Fruit fly (Drosophila melanogaster) whole organism, embryonic: ENCODE results near the gene CG14395.

Source experiments
- Abd-B ChIP-seq: fragments of 200-800 bp; sonication (Bioruptor generic); optimal IDR thresholded peaks from 2 replicates; lab custom pipeline; 2018; ENCODE audit warnings: missing biosample characterization, mild to moderate bottlenecking, missing genetic modification characterization, moderate library complexity
- BEAF-32 ChIP-seq: fragments of 200-800 bp; sonication (Bioruptor generic); optimal IDR thresholded peaks from 3 replicates; lab custom pipeline; 2017; ENCODE audit warnings: missing biosample characterization, missing genetic modification characterization, mild to moderate bottlenecking, moderate library complexity, missing genetic modification reagents
- Bteb2 ChIP-seq: fragments of 200-800 bp; sonication (Bioruptor generic); optimal IDR thresholded peaks from 2 replicates; lab custom pipeline; 2016; ENCODE audit warnings: missing biosample characterization, missing genetic modification characterization
- CG10267 ChIP-seq: fragments of 200-800 bp; sonication (Bioruptor generic); optimal IDR thresholded peaks from 2 replicates; lab custom pipeline; 2018; ENCODE audit warnings: missing biosample characterization, mild to moderate bottlenecking, missing genetic modification characterization, moderate library complexity
- CG11085 ChIP-seq: fragments of 200-800 bp; sonication (Bioruptor generic); IDR thresholded peaks from 2 replicates; pipeline ENCODE4 v1.3.6; 2022; ENCODE audit warnings: missing biosample characterization, missing genetic modification characterization
- CG12071 ChIP-seq: fragments of 200-800 bp; sonication (Bioruptor generic); optimal IDR thresholded peaks from 3 replicates; lab custom pipeline; 2018; ENCODE audit warnings: missing biosample characterization, mild to moderate bottlenecking, missing genetic modification characterization
- CG12219 ChIP-seq: fragments of 200-800 bp; sonication (Bioruptor generic); optimal IDR thresholded peaks from 3 replicates; lab custom pipeline; 2018; ENCODE audit warnings: missing biosample characterization, mild to moderate bottlenecking, missing genetic modification characterization
- CG13287 ChIP-seq: fragments of 200-800 bp; sonication (Bioruptor generic); IDR thresholded peaks from 2 replicates; pipeline ENCODE4 v1.3.6; 2022; ENCODE audit warnings: missing biosample characterization, missing genetic modification characterization; ENCODE audit not compliant: partially characterized antibody
- CG13775 ChIP-seq: fragments of 200-800 bp; sonication (Bioruptor generic); optimal IDR thresholded peaks from 3 replicates; lab custom pipeline; 2017; ENCODE audit warnings: missing biosample characterization, mild to moderate bottlenecking, missing genetic modification characterization
- CG14710 ChIP-seq: fragments of 200-800 bp; sonication (Bioruptor generic); optimal IDR thresholded peaks from 3 replicates; lab custom pipeline; 2019; ENCODE audit warnings: missing biosample characterization, mild to moderate bottlenecking, missing genetic modification characterization, moderate library complexity
- CG17802 ChIP-seq: fragments of 200-800 bp; sonication (Bioruptor generic); optimal IDR thresholded peaks from 2 replicates; lab custom pipeline; 2018; ENCODE audit warnings: missing biosample characterization, mild to moderate bottlenecking, missing genetic modification characterization, moderate library complexity
- CG2116 ChIP-seq: fragments of 200-800 bp; sonication (Bioruptor generic); optimal IDR thresholded peaks from 3 replicates; lab custom pipeline; 2018; ENCODE audit warnings: missing biosample characterization, mild to moderate bottlenecking, missing genetic modification characterization
- CG30431 ChIP-seq: fragments of 200-800 bp; sonication (Bioruptor generic); optimal IDR thresholded peaks from 2 replicates; lab custom pipeline; 2017; ENCODE audit warnings: missing biosample characterization, missing genetic modification characterization
- CG3163 ChIP-seq: fragments of 200-800 bp; sonication (Bioruptor generic); optimal IDR thresholded peaks from 3 replicates; lab custom pipeline; 2016; ENCODE audit warnings: missing biosample characterization, missing genetic modification characterization
- CG34224 ChIP-seq: fragments of 200-800 bp; sonication (Bioruptor generic); IDR thresholded peaks from 3 replicates; pipeline ENCODE4 v1.3.6; 2022; ENCODE audit warnings: missing biosample characterization, missing genetic modification characterization; ENCODE audit not compliant: partially characterized antibody
- CG42726 ChIP-seq: fragments of 200-800 bp; sonication (Bioruptor generic); IDR thresholded peaks from 2 replicates; pipeline ENCODE4 v1.3.6; 2022; ENCODE audit warnings: missing biosample characterization, missing genetic modification characterization; ENCODE audit not compliant: partially characterized antibody
- CG8944 ChIP-seq: fragments of 200-800 bp; sonication (Bioruptor generic); optimal IDR thresholded peaks from 3 replicates; lab custom pipeline; 2016; ENCODE audit warnings: missing biosample characterization, missing genetic modification characterization
- CTCF ChIP-seq: fragments of 200-800 bp; sonication (Bioruptor generic); optimal IDR thresholded peaks from 2 replicates; lab custom pipeline; 2017; ENCODE audit warnings: missing biosample characterization, mild to moderate bottlenecking, missing genetic modification characterization, moderate library complexity
- Dek ChIP-seq: fragments of 200-800 bp; sonication (Bioruptor generic); optimal IDR thresholded peaks from 3 replicates; lab custom pipeline; 2019; ENCODE audit warnings: missing biosample characterization, mild to moderate bottlenecking, missing genetic modification characterization, moderate library complexity
- Dp ChIP-seq: fragments of 200-800 bp; sonication (Bioruptor generic); optimal IDR thresholded peaks from 2 replicates; lab custom pipeline; 2018; ENCODE audit warnings: missing biosample characterization, mild to moderate bottlenecking, missing genetic modification characterization, moderate library complexity
- ERR ChIP-seq: fragments of 200-800 bp; sonication (Bioruptor generic); optimal IDR thresholded peaks from 2 replicates; lab custom pipeline; 2016; ENCODE audit warnings: missing biosample characterization, missing genetic modification characterization
- Hand ChIP-seq: fragments of 200-800 bp; sonication (Bioruptor generic); optimal IDR thresholded peaks from 2 replicates; lab custom pipeline; 2017; ENCODE audit warnings: mild to moderate bottlenecking, missing biosample characterization, missing genetic modification reagents, missing genetic modification characterization
- Lhr ChIP-seq: fragments of 200-800 bp; sonication (Bioruptor generic); optimal IDR thresholded peaks from 3 replicates; lab custom pipeline; 2017; ENCODE audit warnings: mild to moderate bottlenecking, missing biosample characterization, missing genetic modification reagents, missing genetic modification characterization
- MBD-R2 ChIP-seq: fragments of 200-800 bp; sonication (Bioruptor generic); IDR thresholded peaks from 2 replicates; pipeline ENCODE4 v1.3.6; 2022; ENCODE audit warnings: missing biosample characterization, missing genetic modification characterization
- Max ChIP-seq: fragments of 200-800 bp; sonication (Bioruptor generic); optimal IDR thresholded peaks from 2 replicates; lab custom pipeline; 2016; ENCODE audit warnings: missing biosample characterization, mild to moderate bottlenecking, missing genetic modification characterization
- Med ChIP-seq: fragments of 200-800 bp; sonication (Bioruptor generic); peaks from one replicate; lab custom pipeline; 2016; ENCODE audit warnings: missing biosample characterization, missing genetic modification characterization, mild to moderate bottlenecking, inconsistent platforms, moderate library complexity
- NC2β ChIP-seq: fragments of 200-800 bp; sonication (Bioruptor generic); optimal IDR thresholded peaks from 2 replicates; lab custom pipeline; 2016; ENCODE audit warnings: missing biosample characterization, missing genetic modification characterization
- Pdp1 ChIP-seq, 2 experiments: fragments of 200-800 bp; sonication (Bioruptor generic); optimal IDR thresholded peaks; 3 replicates each; lab custom pipeline; 2016; ENCODE audit warnings: missing biosample characterization in 2 of 2, missing genetic modification characterization in 2 of 2, mild to moderate bottlenecking in 1 of 2, moderate library complexity in 1 of 2
- Sox102F ChIP-seq: fragments of 200-800 bp; sonication (Bioruptor generic); optimal IDR thresholded peaks from 2 replicates; lab custom pipeline; 2018; ENCODE audit warnings: missing biosample characterization, mild to moderate bottlenecking, missing genetic modification characterization, moderate library complexity
- Spps ChIP-seq: fragments of 200-800 bp; sonication (Bioruptor generic); optimal IDR thresholded peaks from 2 replicates; lab custom pipeline; 2018; ENCODE audit warnings: missing biosample characterization, mild to moderate bottlenecking, missing genetic modification characterization
- YL-1 ChIP-seq: fragments of 200-800 bp; sonication (Bioruptor generic); optimal IDR thresholded peaks from 3 replicates; lab custom pipeline; 2017; ENCODE audit warnings: missing biosample characterization, mild to moderate bottlenecking, missing genetic modification characterization
- bowl ChIP-seq: fragments of 200-800 bp; sonication (Bioruptor generic); IDR thresholded peaks from 2 replicates; pipeline ENCODE4 v1.3.6; 2022; ENCODE audit warnings: missing biosample characterization, missing genetic modification characterization
- br ChIP-seq: fragments of >200 bp; optimal IDR thresholded peaks from 2 replicates; lab custom pipeline; 2017
- btn ChIP-seq: fragments of 200-800 bp; sonication (Bioruptor generic); optimal IDR thresholded peaks from 2 replicates; lab custom pipeline; 2016; ENCODE audit warnings: missing biosample characterization, missing genetic modification characterization
- chinmo ChIP-seq: fragments of 200-800 bp; sonication (Bioruptor generic); IDR thresholded peaks from 4 replicates; pipeline ENCODE4 v1.3.6; 2022; ENCODE audit warnings: missing biosample characterization, missing genetic modification characterization; ENCODE audit not compliant: partially characterized antibody
- cwo ChIP-seq: fragments of 200-800 bp; sonication (Bioruptor generic); optimal IDR thresholded peaks from 3 replicates; lab custom pipeline; 2017; ENCODE audit warnings: missing biosample characterization, missing genetic modification characterization, mild to moderate bottlenecking, moderate library complexity, missing genetic modification reagents
- esg ChIP-seq: fragments of 200-800 bp; sonication (Bioruptor generic); conservative IDR thresholded peaks from 2 replicates; pipeline ENCODE4 v1.3.6; 2022; ENCODE audit warnings: missing biosample characterization, missing genetic modification characterization
- klu ChIP-seq: fragments of 200-800 bp; sonication (Bioruptor generic); IDR thresholded peaks from 2 replicates; pipeline ENCODE4 v1.3.6; 2022; ENCODE audit warnings: missing biosample characterization, missing genetic modification characterization
- knrl ChIP-seq: fragments of 200-800 bp; sonication (Bioruptor generic); IDR thresholded peaks from 3 replicates; pipeline ENCODE4 v1.3.6; 2022; ENCODE audit warnings: missing biosample characterization, missing genetic modification characterization; ENCODE audit not compliant: partially characterized antibody
- mld ChIP-seq: fragments of 200-800 bp; sonication (Bioruptor generic); IDR thresholded peaks from 3 replicates; pipeline ENCODE4 v1.3.6; 2022; ENCODE audit warnings: missing biosample characterization, missing genetic modification characterization; ENCODE audit not compliant: partially characterized antibody
- peb ChIP-seq: fragments of 200-800 bp; sonication (Bioruptor generic); IDR thresholded peaks from 2 replicates; pipeline ENCODE4 v1.3.6; 2022; ENCODE audit warnings: missing biosample characterization, missing genetic modification characterization
- pfk ChIP-seq: fragments of 200-800 bp; sonication (Bioruptor generic); optimal IDR thresholded peaks from 2 replicates; lab custom pipeline; 2018; ENCODE audit warnings: missing biosample characterization, mild to moderate bottlenecking, missing genetic modification characterization, moderate library complexity
- pros ChIP-seq: fragments of 200-800 bp; sonication (Bioruptor generic); optimal IDR thresholded peaks from 3 replicates; lab custom pipeline; 2019; ENCODE audit warnings: missing biosample characterization, mild to moderate bottlenecking, missing genetic modification characterization, moderate library complexity
- pum ChIP-seq: fragments of 200-800 bp; sonication (Bioruptor generic); optimal IDR thresholded peaks from 2 replicates; lab custom pipeline; 2016; ENCODE audit warnings: missing biosample characterization, missing genetic modification characterization
- slou ChIP-seq: fragments of 200-800 bp; sonication (Bioruptor generic); optimal IDR thresholded peaks from 3 replicates; lab custom pipeline; 2016; ENCODE audit warnings: missing biosample characterization, missing genetic modification characterization
- sug ChIP-seq: fragments of 200-800 bp; optimal IDR thresholded peaks from 2 replicates; lab custom pipeline; 2019; ENCODE audit warnings: missing biosample characterization, mild to moderate bottlenecking, missing genetic modification characterization, moderate library complexity
- trem ChIP-seq: fragments of 200-800 bp; optimal IDR thresholded peaks from 3 replicates; lab custom pipeline; 2019; ENCODE audit warnings: missing biosample characterization, mild to moderate bottlenecking, missing genetic modification characterization, moderate library complexity
- wor ChIP-seq: fragments of 200-800 bp; sonication (Bioruptor generic); IDR thresholded peaks from 2 replicates; pipeline ENCODE4 v1.3.6; 2022; ENCODE audit warnings: missing biosample characterization, missing genetic modification characterization

Gene CG14395

DNA sequence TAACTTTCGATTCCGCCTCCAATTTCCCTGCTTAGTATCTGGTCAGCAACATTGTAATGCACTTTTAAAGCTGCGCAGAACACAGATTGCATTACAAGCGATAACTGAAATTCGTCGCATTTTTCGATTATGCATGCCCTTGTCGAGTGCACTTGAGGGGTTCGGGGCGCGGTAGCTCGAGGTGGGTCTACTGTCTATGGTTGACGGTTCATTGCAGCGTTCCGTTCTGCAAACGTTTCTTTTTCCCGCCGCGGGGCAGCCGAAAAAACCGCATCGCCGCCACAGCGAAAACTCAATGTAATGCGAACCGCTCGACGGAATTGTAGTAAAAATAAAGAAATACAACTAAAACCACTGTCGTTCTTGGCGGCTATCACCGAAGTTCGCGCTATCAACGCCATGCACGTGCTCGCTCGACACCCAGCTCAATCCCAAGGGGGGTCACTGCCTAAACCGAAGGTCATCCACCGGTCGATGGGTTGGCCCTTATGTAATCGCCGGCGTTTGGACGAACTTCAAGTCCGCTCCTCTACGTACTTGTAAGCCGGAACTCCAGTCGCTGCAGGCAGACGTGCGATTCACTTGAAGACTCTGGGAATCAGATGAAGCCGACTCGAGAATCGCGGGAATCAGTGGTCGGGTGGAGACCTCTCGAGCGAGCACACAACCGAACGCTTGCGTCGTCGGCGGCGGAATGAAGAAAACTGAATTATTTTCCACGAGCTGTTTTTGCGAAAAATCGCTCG lies 26.2 kb downstream of the CG14395 start, which contains the start of gene kar:
TSS of gene kar (minus strand) at position 696 of the 746 bp plus-strand sequence.
- TF ChIP-seq peb (GFP tag; lab: Robert Waterston, UW) (no peak), mld (GFP tag; lab: Robert Waterston, UW) (no peak), Bteb2 (GFP tag; lab: Kevin White, UChicago) (no peak), wor (GFP tag; lab: Robert Waterston, UW) (no peak), CG11085 (no peak), CG13287 (GFP tag; lab: Robert Waterston, UW) (no peak), pum (GFP tag; lab: Kevin White, UChicago) (no peak), Spps (tag; lab: Kevin White, UChicago) (no peak), sug (tag; lab: Kevin White, UChicago) (peak; percentile 14), CG34224 (GFP tag; lab: Robert Waterston, UW) (no peak), cwo (GFP tag; lab: Kevin White, UChicago) (peak; percentile 53), Pdp1 (GFP tag; optimal IDR thresholded peaks at IDR 0.05; lab: Kevin White, UChicago) (peak in 1 of 2 experiments; percentile 70), btn (GFP tag; lab: Kevin White, UChicago) (no peak), CG17802 (tag; lab: Kevin White, UChicago) (no peak), NC2β (GFP tag; lab: Kevin White, UChicago) (no peak), bowl (no peak), Max (GFP tag; lab: Kevin White, UChicago) (no peak), slou (GFP tag; lab: Kevin White, UChicago) (no peak), esg (GFP tag; lab: Robert Waterston, UW) (no peak), CG12219 (GFP tag; lab: Kevin White, UChicago) (no peak), pros (GFP tag; lab: Kevin White, UChicago) (no peak), CG3163 (GFP tag; lab: Kevin White, UChicago) (no peak), CG30431 (GFP tag; lab: Kevin White, UChicago) (no peak), CG8944 (no peak), pfk (GFP tag; lab: Kevin White, UChicago) (no peak), Lhr (GFP tag; lab: Kevin White, UChicago) (no peak), ERR (GFP tag; lab: Kevin White, UChicago) (no peak), Med (GFP tag; lab: Kevin White, UChicago) (peak; percentile 28), Hand (no peak), CG13775 (no peak), chinmo (0 out of 4 replicates have a peak, but pooled peaks have one; percentile 31)

DNA sequence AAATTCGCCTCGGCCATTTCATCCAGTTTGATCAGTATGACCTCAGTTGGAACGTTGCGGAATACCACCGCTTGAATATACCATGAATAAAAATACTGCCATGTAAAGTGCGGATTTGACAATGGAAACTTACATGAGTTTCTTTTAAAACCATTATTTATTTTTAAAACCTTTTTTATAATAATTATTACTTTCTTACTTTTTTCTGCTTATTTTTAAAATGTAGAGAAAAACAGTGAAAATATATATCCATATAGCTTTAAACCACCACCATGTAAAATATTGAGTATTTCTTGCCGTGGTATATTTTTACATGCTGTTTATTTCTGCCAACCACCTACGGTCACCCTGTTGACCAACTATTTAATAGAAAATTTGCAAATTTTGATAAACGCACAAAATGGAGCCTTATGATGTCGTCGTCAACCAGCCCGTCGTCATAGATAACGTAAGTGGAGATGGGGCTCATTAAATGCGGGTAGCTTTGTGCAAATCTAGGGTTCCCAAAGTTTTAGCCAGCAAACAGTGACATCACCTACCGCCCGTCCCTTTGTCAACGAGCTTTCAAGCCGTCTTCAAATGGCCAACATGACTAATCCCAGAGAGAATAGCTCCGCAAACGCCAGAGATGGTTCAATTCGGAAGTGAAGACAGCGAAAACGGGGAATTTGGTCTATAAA lies 28.9 kb downstream of the CG14395 start, which contains the start of gene Arp1:
TSS of gene Arp1 (plus strand) at position 322 of the 680 bp plus-strand sequence.
- peak; percentile 57 for TF ChIP-seq YL-1
- peak; percentile 35 for TF ChIP-seq BEAF-32 (GFP tag; lab: Kevin White, UChicago)
- peak; percentile 40; the same call in 1 of the 2 replicates for TF ChIP-seq MBD-R2
- TF ChIP-seq sug (tag; lab: Kevin White, UChicago), result peak; percentile 42
- TF ChIP-seq CG42726 (GFP tag; lab: Robert Waterston, UW), result 0 out of 2 replicates have a peak, but pooled peaks have one; percentile 5
- peak; percentile 34 for TF ChIP-seq Abd-B (GFP tag; lab: Kevin White, UChicago)
- TF ChIP-seq br (lab: Kevin White, UChicago), result no peak
- TF ChIP-seq klu (GFP tag; lab: Robert Waterston, UW), result no peak
- TF ChIP-seq CTCF (GFP tag; lab: Kevin White, UChicago), result peak; percentile 65
- peak; percentile 49; the same call in 1 of the 3 replicates for TF ChIP-seq knrl (GFP tag; lab: Robert Waterston, UW)
- TF ChIP-seq CG12071 (GFP tag; lab: Kevin White, UChicago), result no peak
- peak; percentile 33 for TF ChIP-seq Dek (tag; lab: Kevin White, UChicago)
- TF ChIP-seq trem (tag; lab: Kevin White, UChicago), result peak; percentile 50
- peak; percentile 37 for TF ChIP-seq CG10267
- no peak for TF ChIP-seq Sox102F (GFP tag; lab: Kevin White, UChicago)
- TF ChIP-seq CG2116, result peak; percentile 7
- TF ChIP-seq Dp (GFP tag; lab: Kevin White, UChicago), result peak; percentile 30
- TF ChIP-seq CG14710 (tag; lab: Kevin White, UChicago), result peak; percentile 54
